Worm (Caenorhabditis elegans): Measurements from ENCODE around the gene F26G1.15.

DNA sequence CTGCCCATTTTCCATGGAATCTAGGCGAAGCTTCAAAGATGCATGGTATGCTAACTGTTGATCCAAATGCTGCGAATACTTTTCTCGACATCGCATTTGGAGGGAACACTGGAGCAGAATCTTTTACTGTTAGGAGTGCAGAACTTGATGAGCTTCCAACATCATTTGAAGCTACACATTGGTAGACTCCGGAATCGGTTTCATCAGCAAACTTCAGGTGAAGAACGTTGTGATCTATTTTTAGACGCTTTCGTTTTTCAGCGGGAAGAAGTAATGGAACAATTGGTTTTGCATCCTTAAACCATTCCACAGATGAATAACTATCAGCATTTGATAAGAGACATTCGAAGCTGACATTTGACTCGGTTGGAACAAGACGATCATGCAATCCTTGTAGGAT is 10.4 kb downstream of the F26G1.15 start:
- TF ChIP-seq set-16 (GFP tag; IDR thresholded peaks at IDR 0.05): no peak
- TF ChIP-seq egl-27 (tag; optimal IDR thresholded peaks at IDR 0.05): no peak
